Worm (Caenorhabditis elegans) whole organism, early embryonic: ENCODE measurements around the gene ife-2.
"Not testable (repeated sequence)": the region's sequence is repeated elsewhere in the genome, so short reads cannot be mapped to it uniquely, and the experiment has no call there.

Experiments used
- B0310.2 ChIP-seq: sonication (generic microtip); optimal IDR thresholded peaks from 2 replicates; lab custom pipeline; 2016; ENCODE audit warnings: mild to moderate bottlenecking, missing genetic modification characterization, missing compliant biosample characterization
- F13C5.2 ChIP-seq: sonication (generic microtip); optimal IDR thresholded peaks from 2 replicates; lab custom pipeline; 2017; ENCODE audit warnings: mild to moderate bottlenecking, missing genetic modification characterization, inconsistent platforms, missing compliant biosample characterization
- aly-1 ChIP-seq: sonication (generic microtip); optimal IDR thresholded peaks from 2 replicates; lab custom pipeline; 2016; ENCODE audit warnings: missing genetic modification characterization, missing compliant biosample characterization
- ama-1 ChIP-seq: fragments of 150-350 bp; optimal IDR thresholded peaks from 2 replicates; lab custom pipeline; 2014
- ceh-13 ChIP-seq: fragments of 200-800 bp; sonication (Bioruptor generic); optimal IDR thresholded peaks from 2 replicates; lab custom pipeline; 2018; ENCODE audit warnings: mild to moderate bottlenecking, missing genetic modification characterization, missing compliant biosample characterization
- ceh-36 ChIP-seq: sonication (generic microtip); optimal IDR thresholded peaks from 2 replicates; lab custom pipeline; 2016; ENCODE audit warnings: missing genetic modification characterization, inconsistent platforms, missing compliant biosample characterization
- ets-7 ChIP-seq: sonication (generic microtip); optimal IDR thresholded peaks from 2 replicates; lab custom pipeline; 2016; ENCODE audit warnings: missing genotype, missing genetic modification characterization, missing compliant biosample characterization
- flt-1 ChIP-seq: fragments of 200-800 bp; sonication (Bioruptor generic); IDR thresholded peaks from 2 replicates; pipeline ENCODE4 v1.3.6; 2022; ENCODE audit warnings: missing genetic modification characterization, missing compliant biosample characterization
- hmbx-1 ChIP-seq: sonication (generic microtip); optimal IDR thresholded peaks from 2 replicates; lab custom pipeline; 2016; ENCODE audit warnings: mild to moderate bottlenecking, missing genetic modification characterization, missing compliant biosample characterization
- pes-1 ChIP-seq: fragments of 200-800 bp; sonication (Bioruptor generic); IDR thresholded peaks from 2 replicates; pipeline ENCODE4 v1.3.6; 2022; ENCODE audit warnings: missing genetic modification reagents, missing genetic modification characterization, missing compliant biosample characterization
- scrt-1 ChIP-seq: fragments of 200-800 bp; sonication (Bioruptor generic); IDR thresholded peaks from 2 replicates; pipeline ENCODE4 v1.3.6; 2022; ENCODE audit warnings: missing genetic modification characterization, missing compliant biosample characterization
- sea-1 ChIP-seq: fragments of 200-800 bp; sonication (Bioruptor generic); conservative IDR thresholded peaks from 2 replicates; pipeline ENCODE4 v1.3.6; 2022; ENCODE audit warnings: missing genetic modification characterization, missing compliant biosample characterization
- tbx-11 ChIP-seq: fragments of 200-800 bp; sonication (Bioruptor generic); IDR thresholded peaks from 2 replicates; pipeline ENCODE4 v1.3.6; 2022; ENCODE audit warnings: missing genetic modification characterization, missing compliant biosample characterization
- tbx-37 ChIP-seq: fragments of 200-800 bp; sonication (Bioruptor generic); conservative IDR thresholded peaks from 2 replicates; pipeline ENCODE4 v1.3.6; 2022; ENCODE audit warnings: missing genetic modification reagents, missing genetic modification characterization, missing compliant biosample characterization
- tra-4 ChIP-seq: sonication (generic microtip); optimal IDR thresholded peaks from 2 replicates; lab custom pipeline; 2017; ENCODE audit warnings: missing genetic modification characterization, missing compliant biosample characterization

ife-2 gene

DNA sequence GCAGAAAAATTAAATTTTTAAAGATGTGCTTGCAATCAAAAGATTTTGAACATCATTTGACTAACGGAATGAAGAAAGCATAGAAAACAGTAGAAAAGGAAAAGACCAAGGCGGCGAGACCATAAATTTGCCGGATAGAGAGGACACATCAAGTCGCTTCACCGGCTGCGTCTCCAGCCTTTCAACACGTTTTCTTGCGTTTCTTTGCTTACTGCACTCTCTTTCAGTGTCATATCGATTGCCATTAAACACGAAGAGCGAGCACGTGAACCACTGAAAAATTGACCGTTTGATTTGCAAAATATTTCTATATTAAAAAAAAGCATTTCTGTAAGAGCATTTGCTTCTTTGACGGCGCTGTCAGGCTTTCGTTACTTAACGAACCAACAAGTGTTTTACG is 34.4 kb downstream of the ife-2 start:
- TF ChIP-seq sea-1 (no peak), flt-1 (GFP tag; lab: Robert Waterston, UW) (no peak), aly-1 (tag; lab: Kevin White, UChicago) (no peak), hmbx-1 (no peak), pes-1 (no peak), tbx-11 (GFP tag; lab: Robert Waterston, UW) (no peak), ama-1 (lab: Kevin White, UChicago) (no peak), scrt-1 (GFP tag; lab: Robert Waterston, UW) (no peak), ceh-13 (no peak), tbx-37 (GFP tag; lab: Robert Waterston, UW) (no peak)

DNA sequence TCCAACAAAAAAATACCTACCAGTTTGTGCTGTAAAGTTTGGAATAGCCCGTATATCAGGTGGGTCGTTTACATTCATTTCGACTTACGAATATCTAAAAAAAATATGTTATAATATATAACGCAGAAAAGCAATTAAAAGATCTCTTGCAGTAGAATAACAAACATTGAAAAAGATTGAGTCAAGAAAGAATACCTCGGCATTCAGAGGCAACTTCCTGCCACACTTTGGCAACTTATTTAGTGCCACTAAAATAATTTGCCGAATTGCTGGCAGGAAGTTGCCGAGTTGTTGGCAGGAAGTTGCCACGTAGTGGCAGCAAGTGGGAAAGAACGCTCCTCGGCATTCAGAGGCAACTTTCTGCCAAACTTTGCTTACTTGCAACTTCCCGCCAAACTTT is 35.4 kb downstream of the ife-2 start, which contains the start of gene C04E7.3:
Gene C04E7.3 (minus strand): TSS at position 101 of the 400 bp plus-strand sequence.
- TF ChIP-seq hmbx-1; pes-1; tra-4 (tag; lab: Kevin White, UChicago): not testable (repeated sequence)

ce11 chrX:343822-344221 is 38.7 kb downstream of the ife-2 start:
- TF ChIP-seq tbx-11 (GFP tag; lab: Robert Waterston, UW) = no peak
- TF ChIP-seq aly-1 (tag; lab: Kevin White, UChicago) = no peak
- TF ChIP-seq ceh-13 = no peak
- TF ChIP-seq ceh-36 (tag; lab: Kevin White, UChicago) = no peak
- TF ChIP-seq tra-4 (tag; lab: Kevin White, UChicago) = no peak

ce11 chrX:334452-334851 is 48.1 kb downstream of the ife-2 start:
- TF ChIP-seq tra-4 (tag; lab: Kevin White, UChicago) (no peak), ets-7 (tag; lab: Kevin White, UChicago) (no peak), tbx-37 (GFP tag; lab: Robert Waterston, UW) (no peak), pes-1 (no peak), flt-1 (GFP tag; lab: Robert Waterston, UW) (no peak), aly-1 (tag; lab: Kevin White, UChicago) (no peak), tbx-11 (GFP tag; lab: Robert Waterston, UW) (no peak), sea-1 (no peak), ceh-36 (tag; lab: Kevin White, UChicago) (no peak), ceh-13 (no peak), F13C5.2 (tag; lab: Kevin White, UChicago) (no peak)

DNA sequence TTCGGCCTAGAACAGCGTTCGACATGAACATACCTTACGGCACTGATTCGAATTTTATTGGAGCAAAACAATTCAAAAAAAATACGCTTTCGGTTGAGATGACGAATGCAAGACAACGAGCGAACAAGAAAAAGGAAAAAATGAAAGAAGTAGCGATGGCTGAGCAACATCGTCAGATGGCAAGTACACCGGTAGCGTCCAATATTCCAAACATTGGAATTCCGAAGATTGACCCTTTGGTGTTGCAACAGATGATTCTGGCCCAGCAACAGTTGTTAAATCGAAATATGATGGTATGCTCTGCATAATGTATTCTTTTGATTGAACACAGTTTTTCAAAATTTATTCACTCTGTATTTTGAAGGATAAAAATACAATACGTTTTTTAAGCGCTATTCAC is 49.9 kb downstream of the ife-2 start:
- TF ChIP-seq flt-1 (GFP tag; lab: Robert Waterston, UW) = no peak
- TF ChIP-seq tra-4 (tag; lab: Kevin White, UChicago) = no peak
- TF ChIP-seq B0310.2 (tag; lab: Kevin White, UChicago) = no peak
- no peak for TF ChIP-seq aly-1 (tag; lab: Kevin White, UChicago)
- TF ChIP-seq sea-1 = no peak
- no peak for TF ChIP-seq scrt-1 (GFP tag; lab: Robert Waterston, UW)
- no peak for TF ChIP-seq F13C5.2 (tag; lab: Kevin White, UChicago)
- no peak for TF ChIP-seq tbx-11 (GFP tag; lab: Robert Waterston, UW)
- no peak for TF ChIP-seq ceh-13
- TF ChIP-seq ama-1 (lab: Kevin White, UChicago) = no peak
